Worm (Caenorhabditis elegans): Measurements from ENCODE around the gene C39E9.12.

DNA sequence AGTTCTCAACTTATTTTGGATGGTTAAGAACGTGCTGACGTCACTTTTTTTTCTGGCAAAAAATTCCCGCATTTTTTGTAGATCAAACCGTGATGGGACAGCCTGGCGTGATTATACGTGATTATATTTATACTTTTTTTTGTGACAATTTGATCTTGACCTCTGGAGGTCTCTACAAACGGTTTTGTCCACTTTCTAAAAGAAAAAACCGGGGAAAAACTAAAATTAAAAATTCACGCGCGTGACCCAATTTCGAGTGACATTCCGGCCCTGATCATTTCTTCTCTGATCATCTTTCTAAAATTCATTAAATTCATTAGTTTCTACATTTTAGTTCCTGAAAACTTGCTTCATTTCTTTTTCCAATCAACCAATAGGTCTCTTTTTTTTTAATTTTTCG lies 11.1 kb downstream of the C39E9.12 start, which contains the start of gene rde-11:
- TF ChIP-seq dao-5 (tag; optimal IDR thresholded peaks at IDR 0.05) (no peak), him-1 (tag; optimal IDR thresholded peaks at IDR 0.05) (no peak)

Data from whole organism, L4/young adult.